Worm (Caenorhabditis elegans) whole organism, young adult: ENCODE measurements around the gene daz-1.

Experiments used
- F57A8.1 ChIP-seq: fragments of 200-800 bp; sonication (Bioruptor generic); optimal IDR thresholded peaks from 2 replicates; lab custom pipeline; 2018; ENCODE audit warnings: mild to moderate bottlenecking, missing genetic modification characterization, moderate library complexity, missing compliant biosample characterization
- F57C9.4 ChIP-seq: sonication (generic microtip); optimal IDR thresholded peaks from 2 replicates; lab custom pipeline; 2017; ENCODE audit warnings: mild to moderate bottlenecking, missing genetic modification characterization, missing compliant biosample characterization
- ZK185.1 ChIP-seq: sonication (generic microtip); optimal IDR thresholded peaks from 2 replicates; lab custom pipeline; 2016; ENCODE audit warnings: mild to moderate bottlenecking, missing genetic modification characterization, missing compliant biosample characterization; ENCODE audit not compliant: poor library complexity, severe bottlenecking
- hlh-26 ChIP-seq: fragments of 200-800 bp; sonication (Bioruptor generic); conservative IDR thresholded peaks from 2 replicates; pipeline ENCODE4 v1.3.6; 2022; ENCODE audit warnings: missing genetic modification reagents, missing genetic modification characterization, missing compliant biosample characterization
- rpc-1 ChIP-seq, 2 experiments: fragments of 150-350 bp in 1 of 2; sonication (generic microtip) in 1 of 2; optimal IDR thresholded peaks; 2 replicates each; lab custom pipeline; 2014 to 2018; ENCODE audit warnings: missing biosample characterization in 1 of 2, missing genetic modification characterization in 1 of 2, missing genetic modification reagents in 1 of 2, missing genotype in 1 of 2
- snpc-4 ChIP-seq, 5 experiments: fragments of 150-350 bp in 1 of 5; sonication (generic microtip) in 4 of 5; optimal IDR thresholded peaks; 2 replicates each; lab custom pipeline; 2014 to 2018; ENCODE audit warnings: missing genetic modification characterization in 5 of 5, missing biosample characterization in 3 of 5, antibody characterized with exemption in 2 of 5, mild to moderate bottlenecking in 2 of 5, missing compliant biosample characterization in 2 of 5, missing genotype in 2 of 5, moderate library complexity in 2 of 5, missing genetic modification reagents in 1 of 5
- unc-62 ChIP-seq: fragments of 150-350 bp; optimal IDR thresholded peaks from 2 replicates; lab custom pipeline; 2014; ENCODE audit warnings: missing biosample characterization, missing genetic modification reagents, missing genetic modification characterization

- TF ChIP-seq ZK185.1 (tag; lab: Kevin White, UChicago) (no peak), hlh-26 (GFP tag; lab: Robert Waterston, UW) (no peak), rpc-1 (optimal IDR thresholded peaks at IDR 0.05; lab: Kevin White, UChicago) (no peak), rpc-1 (tag; optimal IDR thresholded peaks at IDR 0.05; lab: Kevin White, UChicago) (no peak), F57C9.4 (tag; lab: Kevin White, UChicago) (no peak), snpc-4 (GFP tag; optimal IDR thresholded peaks at IDR 0.05; lab: Kevin White, UChicago) (no peak), snpc-4 (tag; optimal IDR thresholded peaks at IDR 0.05; lab: Kevin White, UChicago) (no peak), unc-62 (no peak), F57A8.1 (GFP tag; lab: Kevin White, UChicago) (no peak)
Observed at ce11 chrII:5505820-5506287, 49.7 kb downstream of the daz-1 start, which contains the start of gene npp-24.
